Worm (Caenorhabditis elegans): ENCODE results near the gene Y82E9BR.6.

- TF ChIP-seq him-1 (tag; optimal IDR thresholded peaks at IDR 0.05) (no peak), dao-5 (tag; optimal IDR thresholded peaks at IDR 0.05) (no peak), W03F9.2 (tag; optimal IDR thresholded peaks at IDR 0.05) (no peak)
Measured at ce11 chrIII:1389988-1390387, 9.0 kb downstream of the Y82E9BR.6 start.

Measured in whole organism, L4/young adult.